Worm (Caenorhabditis elegans): ENCODE measurements around the gene Y43F8B.19.
"Not testable (repeated sequence)": the region's sequence is repeated elsewhere in the genome, so short reads cannot be mapped to it uniquely, and the experiment has no call there.

Y43F8B.19 gene

DNA sequence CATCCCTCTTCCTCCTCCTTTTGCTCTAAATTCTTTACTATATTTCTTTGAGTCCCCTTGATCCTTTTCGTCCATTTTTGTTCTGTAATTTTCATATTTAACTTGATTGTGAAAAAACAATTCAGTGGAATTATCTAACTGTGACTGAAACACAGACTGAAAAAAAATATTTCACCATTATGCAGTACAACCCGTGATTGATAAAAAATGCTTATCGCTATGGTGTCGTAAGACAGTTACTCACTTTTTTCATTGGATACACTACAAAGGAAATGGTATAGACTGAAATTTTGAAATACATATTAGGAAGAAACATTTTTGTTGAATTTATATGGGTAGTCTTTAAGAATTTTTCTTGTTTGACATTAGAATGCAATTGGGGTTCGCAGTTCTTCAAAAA lies 44.5 kb downstream of the Y43F8B.19 start, which contains the start of gene Y43F8B.23:
Gene Y43F8B.23 (minus strand): TSS at position 75 of the 400 bp plus-strand sequence.
- TF ChIP-seq cebp-1 (GFP tag; IDR thresholded peaks at IDR 0.05) (peak; percentile 31; the same call in 1 of the 2 replicates), cebp-1 (tag; optimal IDR thresholded peaks at IDR 0.05) (peak; percentile 41), nfya-1 (tag; optimal IDR thresholded peaks at IDR 0.05; ENCODE audit: borderline replicate concordance, insufficient read depth) (no peak), F22D6.2 (tag; optimal IDR thresholded peaks at IDR 0.05) (no peak), C06A6.2 (GFP tag; conservative IDR thresholded peaks at IDR 0.05) (no peak), pbrm-1 (GFP tag; IDR thresholded peaks at IDR 0.05) (no peak), nhr-80 (tag; optimal IDR thresholded peaks at IDR 0.05) (peak; percentile 77), T07F8.4 (tag; optimal IDR thresholded peaks at IDR 0.05) (no peak), madf-3 (GFP tag; IDR thresholded peaks at IDR 0.05) (no peak), dpff-1 (tag; optimal IDR thresholded peaks at IDR 0.05) (no peak), hmg-1.2 (GFP tag; IDR thresholded peaks at IDR 0.05) (no peak), C17E4.6 (GFP tag; IDR thresholded peaks at IDR 0.05) (no peak), mel-28 (tag; optimal IDR thresholded peaks at IDR 0.05; ENCODE audit: borderline replicate concordance) (no peak), ceh-79 (tag; optimal IDR thresholded peaks at IDR 0.05) (no peak), K11D2.4 (GFP tag; IDR thresholded peaks at IDR 0.05) (no peak)

DNA sequence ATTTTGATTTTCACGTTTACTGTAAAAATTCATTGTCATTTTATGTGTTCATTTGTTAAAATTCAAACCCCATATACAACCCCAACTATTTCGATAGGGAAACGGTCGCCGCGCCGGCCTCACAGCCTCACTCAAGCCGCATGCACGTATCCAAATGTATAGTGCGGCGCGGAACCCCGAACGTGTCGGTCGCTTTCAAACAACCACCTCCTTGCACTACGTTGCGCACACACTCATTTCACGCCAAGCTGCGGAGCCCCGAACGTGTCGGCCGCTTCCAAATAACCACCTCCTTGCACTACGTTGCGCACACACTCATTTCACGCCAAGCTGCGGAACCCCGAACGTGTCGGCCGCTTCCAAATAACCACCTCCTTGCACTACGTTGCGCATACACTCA lies 45.3 kb downstream of the Y43F8B.19 start:
- TF ChIP-seq snpc-4 (GFP tag; optimal IDR thresholded peaks at IDR 0.05), result not testable (repeated sequence)
- peak in 2 of 4 experiments; percentile 57 to 82 for TF ChIP-seq snpc-4 (tag; optimal IDR thresholded peaks at IDR 0.05)

DNA sequence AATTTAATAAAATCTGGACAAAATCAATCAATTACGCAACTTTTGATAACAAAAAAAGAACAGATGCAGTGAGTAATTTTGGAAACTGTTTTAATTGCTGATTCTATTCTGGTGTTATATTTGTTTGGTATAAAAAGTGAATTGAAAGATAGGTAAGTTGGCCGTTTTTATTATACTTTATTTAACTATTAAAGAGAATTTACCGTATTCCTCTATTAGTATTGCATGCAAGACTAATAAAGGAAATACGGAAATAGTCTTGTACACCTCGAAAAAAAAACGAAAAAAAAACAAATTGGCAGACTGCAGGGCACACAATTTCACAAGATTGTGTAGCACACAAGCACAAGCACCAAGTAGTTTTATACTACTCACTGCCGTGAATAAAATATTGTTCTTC lies 49.5 kb downstream of the Y43F8B.19 start, which contains the start of gene Y43F8B.25:
Gene Y43F8B.25 (plus strand): TSS at position 301 of the 400 bp plus-strand sequence.
- TF ChIP-seq mcd-1 (GFP tag; IDR thresholded peaks at IDR 0.05), result no peak
- no peak for TF ChIP-seq madf-6 (GFP tag; IDR thresholded peaks at IDR 0.05)
- no peak for TF ChIP-seq egl-18 (GFP tag; IDR thresholded peaks at IDR 0.05)
- no peak for TF ChIP-seq lin-40 (tag; optimal IDR thresholded peaks at IDR 0.05)
- no peak for TF ChIP-seq attf-5 (GFP tag; optimal IDR thresholded peaks at IDR 0.05)
- no peak for TF ChIP-seq nhr-179 (tag; optimal IDR thresholded peaks at IDR 0.05)
- TF ChIP-seq F52B5.7 (tag; optimal IDR thresholded peaks at IDR 0.05), result no peak
- no peak for TF ChIP-seq dpl-1 (GFP tag; optimal IDR thresholded peaks at IDR 0.05)
- TF ChIP-seq madf-8 (GFP tag; conservative IDR thresholded peaks at IDR 0.05), result no peak
- TF ChIP-seq sptf-2 (GFP tag; optimal IDR thresholded peaks at IDR 0.05), result no peak
- TF ChIP-seq bed-2 (GFP tag; IDR thresholded peaks at IDR 0.05), result no peak
- no peak for TF ChIP-seq Y79H2A.3 (GFP tag; conservative IDR thresholded peaks at IDR 0.05)

DNA sequence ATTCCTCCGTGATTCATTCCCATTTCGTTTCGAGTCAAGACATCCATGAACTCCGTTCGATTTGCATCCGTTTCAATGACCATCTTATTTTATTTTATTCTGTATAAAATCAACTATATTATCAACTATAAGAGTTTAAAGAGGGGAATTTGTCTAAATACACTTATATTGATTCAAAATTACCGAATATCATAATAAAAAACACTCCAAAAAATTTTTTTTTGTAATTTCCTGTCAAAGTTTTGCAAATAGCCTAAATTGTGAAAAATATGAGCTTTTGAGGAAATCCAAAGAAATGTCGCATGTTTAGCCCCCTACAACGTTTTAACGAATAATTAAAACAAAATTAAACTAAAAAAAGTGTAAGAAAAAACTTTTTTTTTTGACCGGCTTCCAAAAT lies 50.1 kb downstream of the Y43F8B.19 start, which contains the start of gene Y43F8B.15:
Gene Y43F8B.15 (minus strand): TSS at position 101 of the 400 bp plus-strand sequence.
- TF ChIP-seq zim-3 (tag; optimal IDR thresholded peaks at IDR 0.05), result no peak
- no peak for TF ChIP-seq somi-1 (GFP tag; optimal IDR thresholded peaks at IDR 0.05)

Measured in whole organism, young adult.